Worm (Caenorhabditis elegans): Measurements from ENCODE around the gene B0391.14.
A peak's percentile ranks its signal among the peaks of the same experiment; 100 is the strongest.

The B0391.14 gene

DNA sequence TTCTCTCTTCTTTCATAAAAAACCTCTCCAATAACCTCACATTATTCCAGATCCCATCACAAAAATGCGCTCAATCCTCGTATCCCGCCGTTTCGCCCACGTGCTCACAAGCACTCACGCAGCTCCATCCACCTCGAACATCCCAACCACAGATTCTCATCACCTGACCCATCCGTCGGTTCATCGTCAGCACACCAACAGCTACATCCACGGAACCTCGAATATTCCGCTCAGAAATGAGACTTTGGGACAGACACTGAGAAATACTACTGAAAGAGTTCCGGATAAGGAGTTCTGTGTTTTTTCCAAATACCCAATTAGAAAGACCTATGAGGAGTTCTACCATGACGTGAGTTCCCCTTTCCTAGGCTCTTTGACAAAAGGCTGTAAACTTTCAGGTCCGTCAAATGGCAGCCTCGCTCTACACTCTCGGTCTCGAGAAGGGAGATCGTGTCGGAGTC is 32.3 kb downstream of the B0391.14 start, which contains the start of gene acs-2:
Gene acs-2, plus strand, starts transcription at position 51 of the 461 bp plus-strand sequence.
- TF ChIP-seq lin-15B (tag; optimal IDR thresholded peaks at IDR 0.05): no peak
- TF ChIP-seq ama-1 (optimal IDR thresholded peaks at IDR 0.05): peak; percentile 96

DNA sequence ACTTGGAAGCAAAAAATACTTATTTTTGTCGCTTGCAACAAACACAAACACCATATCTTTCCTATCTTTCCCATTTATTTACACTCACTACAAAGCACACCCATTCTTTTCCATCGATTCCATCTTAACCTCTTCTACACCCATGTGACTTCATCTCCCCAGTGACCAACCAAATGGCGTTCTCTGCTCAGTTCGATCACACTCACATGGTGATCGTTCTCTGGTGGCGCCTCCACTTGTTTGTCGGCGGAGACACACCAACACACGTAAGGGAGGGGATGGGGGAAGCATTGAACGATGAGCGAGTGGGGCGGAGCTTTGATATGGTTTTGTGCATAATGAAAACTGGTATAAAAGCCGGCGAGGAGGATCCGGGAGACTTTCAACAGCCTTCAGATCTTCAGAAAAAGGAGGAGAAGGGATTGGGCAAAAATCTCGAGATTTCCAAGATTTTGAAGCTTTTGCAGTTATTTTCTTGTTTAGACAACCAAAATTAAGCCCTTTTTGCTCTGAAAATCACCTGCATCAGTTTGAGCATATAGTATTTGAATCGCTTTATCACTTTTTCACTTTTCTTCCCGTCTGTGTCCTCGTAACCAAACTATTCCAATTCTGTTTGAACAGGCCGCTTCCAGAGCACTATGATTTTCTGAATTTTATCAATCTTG is 33.0 kb downstream of the B0391.14 start:
- peak; percentile 84 for TF ChIP-seq nhr-43 (tag; optimal IDR thresholded peaks at IDR 0.05; ENCODE audit: poor library complexity, severe bottlenecking)
- TF ChIP-seq daf-12 (tag; optimal IDR thresholded peaks at IDR 0.05): no peak
- TF ChIP-seq nfya-1 (tag; optimal IDR thresholded peaks at IDR 0.05; ENCODE audit: insufficient read depth): peak; percentile 82
- peak; percentile 85 for TF ChIP-seq jun-1 (tag; optimal IDR thresholded peaks at IDR 0.05)
- TF ChIP-seq nhr-12 (tag; optimal IDR thresholded peaks at IDR 0.05): no peak
- TF ChIP-seq unc-62 (GFP tag; optimal IDR thresholded peaks at IDR 0.05): peak; percentile 19
- no peak for TF ChIP-seq nhr-23 (tag; optimal IDR thresholded peaks at IDR 0.05)
- no peak for TF ChIP-seq R02D3.7 (tag; optimal IDR thresholded peaks at IDR 0.05)
- peak; percentile 94 for TF ChIP-seq pqm-1 (tag; optimal IDR thresholded peaks at IDR 0.05)
- TF ChIP-seq elt-1 (tag; optimal IDR thresholded peaks at IDR 0.05): peak; percentile 77
- peak; percentile 57 for TF ChIP-seq hmg-11 (tag; optimal IDR thresholded peaks at IDR 0.05)
- TF ChIP-seq lin-15B (tag; optimal IDR thresholded peaks at IDR 0.05): peak; percentile 9
- peak; percentile 78 for TF ChIP-seq elt-2 (tag; optimal IDR thresholded peaks at IDR 0.05)
- TF ChIP-seq ceh-28 (tag; optimal IDR thresholded peaks at IDR 0.05): peak; percentile 40
- peak; percentile 82 for TF ChIP-seq mdl-1 (tag; optimal IDR thresholded peaks at IDR 0.05)
- peak; percentile 70 for TF ChIP-seq nhr-11 (tag; optimal IDR thresholded peaks at IDR 0.05)
- TF ChIP-seq egl-27 (tag; optimal IDR thresholded peaks at IDR 0.05): no peak
- no peak for TF ChIP-seq fkh-10 (GFP tag; optimal IDR thresholded peaks at IDR 0.05)
- peak; percentile 96 for TF ChIP-seq ama-1 (optimal IDR thresholded peaks at IDR 0.05)
- no peak for TF ChIP-seq ztf-11 (tag; optimal IDR thresholded peaks at IDR 0.05)
- TF ChIP-seq lin-39 (tag; optimal IDR thresholded peaks at IDR 0.05): peak; percentile 96
- no peak for TF ChIP-seq nhr-77 (tag; optimal IDR thresholded peaks at IDR 0.05)
- TF ChIP-seq snpc-4 (tag; optimal IDR thresholded peaks at IDR 0.05): peak; percentile 82
- peak; percentile 87 for TF ChIP-seq pha-4 (tag; optimal IDR thresholded peaks at IDR 0.05)
- no peak for TF ChIP-seq nhr-28 (tag; optimal IDR thresholded peaks at IDR 0.05)
- TF ChIP-seq aly-2 (tag; optimal IDR thresholded peaks at IDR 0.05): no peak
- TF ChIP-seq nhr-76 (tag; optimal IDR thresholded peaks at IDR 0.05): no peak
- peak; percentile 86 for TF ChIP-seq egl-5 (tag; optimal IDR thresholded peaks at IDR 0.05)

DNA sequence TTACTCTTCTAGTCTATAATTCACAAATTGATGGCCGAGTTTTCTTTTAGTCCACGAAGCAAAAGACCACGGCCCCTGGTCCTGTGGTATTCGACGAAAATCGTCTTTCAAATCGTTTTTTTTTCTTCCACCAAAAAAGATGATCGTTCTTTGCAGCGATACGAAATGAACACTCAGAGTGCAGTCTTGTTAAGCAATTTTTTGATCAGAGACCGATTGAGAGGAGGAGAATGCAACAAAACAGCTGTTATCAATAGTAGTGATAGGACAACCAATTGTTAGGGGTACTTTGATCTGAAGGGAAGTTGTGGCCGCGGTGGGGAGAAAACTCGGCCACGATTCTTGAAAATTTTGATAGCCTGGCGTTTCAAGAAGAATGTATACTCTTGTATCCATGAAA is 35.7 kb downstream of the B0391.14 start:
- TF ChIP-seq egl-5 (tag; optimal IDR thresholded peaks at IDR 0.05) (no peak), ceh-16 (tag; optimal IDR thresholded peaks at IDR 0.05) (no peak), zag-1 (tag; optimal IDR thresholded peaks at IDR 0.05) (no peak), nhr-43 (tag; optimal IDR thresholded peaks at IDR 0.05; ENCODE audit: poor library complexity, severe bottlenecking) (peak; percentile 71), ZK546.5 (tag; optimal IDR thresholded peaks at IDR 0.05) (no peak), unc-39 (tag; optimal IDR thresholded peaks at IDR 0.05) (no peak), jun-1 (tag; optimal IDR thresholded peaks at IDR 0.05) (peak; percentile 60), elt-1 (tag; optimal IDR thresholded peaks at IDR 0.05) (no peak), lin-39 (tag; optimal IDR thresholded peaks at IDR 0.05) (no peak), pqm-1 (tag; optimal IDR thresholded peaks at IDR 0.05) (peak; percentile 84), fkh-2 (tag; optimal IDR thresholded peaks at IDR 0.05) (no peak), nhr-237 (tag; optimal IDR thresholded peaks at IDR 0.05) (no peak), aly-2 (tag; optimal IDR thresholded peaks at IDR 0.05) (no peak), ceh-9 (tag; optimal IDR thresholded peaks at IDR 0.05) (no peak), ama-1 (optimal IDR thresholded peaks at IDR 0.05) (peak; percentile 27), R02D3.7 (tag; optimal IDR thresholded peaks at IDR 0.05) (peak; percentile 37), mdl-1 (tag; optimal IDR thresholded peaks at IDR 0.05) (no peak), nhr-67 (tag; optimal IDR thresholded peaks at IDR 0.05) (no peak), ztf-11 (tag; optimal IDR thresholded peaks at IDR 0.05) (no peak), pha-4 (tag; optimal IDR thresholded peaks at IDR 0.05) (peak; percentile 66), nhr-23 (tag; optimal IDR thresholded peaks at IDR 0.05) (peak; percentile 31), nhr-77 (tag; optimal IDR thresholded peaks at IDR 0.05) (no peak), sea-2 (GFP tag; optimal IDR thresholded peaks at IDR 0.05) (no peak), nhr-25 (tag; optimal IDR thresholded peaks at IDR 0.05) (no peak), nhr-28 (tag; optimal IDR thresholded peaks at IDR 0.05) (no peak), nhr-12 (tag; optimal IDR thresholded peaks at IDR 0.05) (no peak), ceh-28 (tag; optimal IDR thresholded peaks at IDR 0.05) (no peak), fkh-10 (GFP tag; optimal IDR thresholded peaks at IDR 0.05) (no peak), fos-1 (tag; optimal IDR thresholded peaks at IDR 0.05) (no peak), unc-62 (GFP tag; optimal IDR thresholded peaks at IDR 0.05) (no peak), snpc-4 (tag; optimal IDR thresholded peaks at IDR 0.05) (no peak), nfya-1 (tag; optimal IDR thresholded peaks at IDR 0.05; ENCODE audit: insufficient read depth) (peak; percentile 30), lsy-12 (tag; optimal IDR thresholded peaks at IDR 0.05) (no peak), mml-1 (tag; optimal IDR thresholded peaks at IDR 0.05) (no peak), elt-2 (tag; optimal IDR thresholded peaks at IDR 0.05) (peak; percentile 71), ceh-82 (tag; optimal IDR thresholded peaks at IDR 0.05) (no peak), eor-1 (tag; optimal IDR thresholded peaks at IDR 0.05) (no peak), elt-3 (tag; optimal IDR thresholded peaks at IDR 0.05) (no peak), lin-15B (tag; optimal IDR thresholded peaks at IDR 0.05) (no peak), hmg-11 (tag; optimal IDR thresholded peaks at IDR 0.05) (no peak), nhr-11 (tag; optimal IDR thresholded peaks at IDR 0.05) (no peak), egl-27 (tag; optimal IDR thresholded peaks at IDR 0.05) (no peak)

Data from whole organism, L3 larva.